Fruit fly (Drosophila melanogaster) whole organism, prepupa: Measurements from ENCODE around the gene Mtpalpha.

Experiments
- CG15336 ChIP-seq: fragments of 200-800 bp; sonication (Bioruptor generic); IDR thresholded peaks from 2 replicates; pipeline ENCODE4 v1.3.6; 2022; ENCODE audit warnings: missing biosample characterization, missing genetic modification characterization
- CG8632 ChIP-seq: fragments of 200-800 bp; sonication (Bioruptor generic); optimal IDR thresholded peaks from 3 replicates; lab custom pipeline; 2016; ENCODE audit warnings: missing biosample characterization, missing genetic modification characterization
- Lpt ChIP-seq: fragments of 200-800 bp; sonication (Bioruptor generic); optimal IDR thresholded peaks from 3 replicates; lab custom pipeline; 2016; ENCODE audit warnings: missing biosample characterization, missing genetic modification characterization

DNA sequence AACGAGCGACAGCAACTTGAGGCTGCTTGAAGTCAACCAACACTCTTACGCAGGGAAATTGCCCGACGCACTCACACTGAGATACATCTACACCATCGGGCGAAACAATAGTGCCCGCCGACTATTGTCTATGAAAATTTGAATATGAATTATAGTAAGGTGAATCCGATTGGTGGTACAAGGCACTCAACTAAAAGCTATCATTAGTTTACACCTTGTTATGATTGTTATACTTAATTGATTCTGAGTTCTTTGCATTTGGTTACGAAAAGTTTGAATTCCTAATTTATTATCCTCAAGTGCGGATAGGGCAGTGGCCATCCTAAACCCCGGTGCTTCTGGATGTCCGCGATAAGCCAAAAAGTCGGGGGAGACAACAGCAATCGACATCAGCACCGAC lies 13.9 kb downstream of the Mtpalpha start:
- TF ChIP-seq CG15336 (GFP tag; lab: Robert Waterston, UW) (no peak), Lpt (no peak), CG8632 (GFP tag; lab: Kevin White, UChicago) (no peak)
